Fruit fly (Drosophila melanogaster) whole organism, embryonic: ENCODE results near the gene Ufsp2.

Experiments used
- Ada2b ChIP-seq: fragments of 200-800 bp; sonication (Bioruptor generic); IDR thresholded peaks from 2 replicates; pipeline ENCODE4 v1.3.6; 2022; ENCODE audit warnings: missing biosample characterization, missing genetic modification characterization
- Asciz ChIP-seq: fragments of 200-800 bp; sonication (Bioruptor generic); optimal IDR thresholded peaks from 2 replicates; lab custom pipeline; 2017; ENCODE audit warnings: missing biosample characterization, mild to moderate bottlenecking, missing genetic modification characterization, missing genetic modification reagents
- Bteb2 ChIP-seq: fragments of 200-800 bp; sonication (Bioruptor generic); optimal IDR thresholded peaks from 2 replicates; lab custom pipeline; 2016; ENCODE audit warnings: missing biosample characterization, missing genetic modification characterization
- CG10274 ChIP-seq: fragments of 200-800 bp; sonication (Bioruptor generic); optimal IDR thresholded peaks from 3 replicates; lab custom pipeline; 2017; ENCODE audit warnings: missing biosample characterization, mild to moderate bottlenecking, missing genetic modification characterization
- CG10462 ChIP-seq: fragments of 200-800 bp; sonication (Bioruptor generic); optimal IDR thresholded peaks from 2 replicates; lab custom pipeline; 2016; ENCODE audit warnings: missing biosample characterization, missing genetic modification characterization
- CG11504 ChIP-seq: fragments of 200-800 bp; sonication (Bioruptor generic); optimal IDR thresholded peaks from 3 replicates; lab custom pipeline; 2019; ENCODE audit warnings: missing biosample characterization, mild to moderate bottlenecking, missing genetic modification characterization, moderate library complexity
- CG12104 ChIP-seq: fragments of 200-800 bp; sonication (Bioruptor generic); optimal IDR thresholded peaks from 3 replicates; lab custom pipeline; 2016; ENCODE audit warnings: missing biosample characterization, missing genetic modification characterization
- CG14965 ChIP-seq: fragments of 200-800 bp; sonication (Bioruptor generic); optimal IDR thresholded peaks from 2 replicates; lab custom pipeline; 2016; ENCODE audit warnings: missing biosample characterization, missing genetic modification characterization, borderline replicate concordance
- CG15696 ChIP-seq: fragments of 200-800 bp; sonication (Bioruptor generic); optimal IDR thresholded peaks from 2 replicates; lab custom pipeline; 2019; ENCODE audit warnings: missing biosample characterization, mild to moderate bottlenecking, missing genetic modification characterization, moderate library complexity
- CG17568 ChIP-seq: fragments of 200-800 bp; sonication (Bioruptor generic); optimal IDR thresholded peaks from 2 replicates; lab custom pipeline; 2018; ENCODE audit warnings: missing biosample characterization, mild to moderate bottlenecking, missing genetic modification characterization, moderate library complexity
- CG1792 ChIP-seq: fragments of 200-800 bp; sonication (Bioruptor generic); optimal IDR thresholded peaks from 2 replicates; lab custom pipeline; 2016; ENCODE audit warnings: missing biosample characterization, missing genetic modification characterization
- CG2199 ChIP-seq: fragments of 200-800 bp; sonication (Bioruptor generic); IDR thresholded peaks from 3 replicates; pipeline ENCODE4 v1.3.6; 2022; ENCODE audit warnings: missing biosample characterization, missing genetic modification characterization
- CG2875 ChIP-seq: fragments of 200-800 bp; sonication (Bioruptor generic); optimal IDR thresholded peaks from 2 replicates; lab custom pipeline; 2017; ENCODE audit warnings: missing biosample characterization, mild to moderate bottlenecking, missing genetic modification characterization, missing genetic modification reagents
- CG3847 ChIP-seq: fragments of 200-800 bp; sonication (Bioruptor generic); IDR thresholded peaks from 2 replicates; pipeline ENCODE4 v1.3.6; 2022; ENCODE audit warnings: missing biosample characterization, missing genetic modification characterization
- CG4730 ChIP-seq: fragments of 200-800 bp; sonication (Bioruptor generic); IDR thresholded peaks from 2 replicates; pipeline ENCODE4 v1.3.6; 2022; ENCODE audit warnings: missing biosample characterization, missing genetic modification characterization
- CG6689 ChIP-seq: fragments of 200-800 bp; sonication (Bioruptor generic); IDR thresholded peaks from 2 replicates; pipeline ENCODE4 v1.3.6; 2022; ENCODE audit warnings: missing biosample characterization, missing genetic modification characterization
- CG6791 ChIP-seq: fragments of 200-800 bp; sonication (Bioruptor generic); IDR thresholded peaks from 3 replicates; pipeline ENCODE4 v1.3.6; 2022; ENCODE audit warnings: missing biosample characterization, missing genetic modification characterization; ENCODE audit not compliant: partially characterized antibody
- CG7372 ChIP-seq: fragments of 200-800 bp; sonication (Bioruptor generic); IDR thresholded peaks from 2 replicates; pipeline ENCODE4 v1.3.6; 2022; ENCODE audit warnings: missing biosample characterization, missing genetic modification characterization
- CG7786 ChIP-seq: fragments of 200-800 bp; sonication (Bioruptor generic); optimal IDR thresholded peaks from 2 replicates; lab custom pipeline; 2016; ENCODE audit warnings: missing biosample characterization, missing genetic modification characterization
- CG7963 ChIP-seq: fragments of 200-800 bp; sonication (Bioruptor generic); IDR thresholded peaks from 3 replicates; pipeline ENCODE4 v1.3.6; 2022; ENCODE audit warnings: missing biosample characterization, missing genetic modification characterization; ENCODE audit not compliant: partially characterized antibody
- CG9797 ChIP-seq: fragments of 200-800 bp; sonication (Bioruptor generic); optimal IDR thresholded peaks from 3 replicates; lab custom pipeline; 2018; ENCODE audit warnings: missing biosample characterization, mild to moderate bottlenecking, missing genetic modification characterization
- GATAe ChIP-seq: fragments of 200-800 bp; sonication (Bioruptor generic); conservative IDR thresholded peaks from 2 replicates; pipeline ENCODE4 v1.3.6; 2022; ENCODE audit warnings: missing biosample characterization, missing genetic modification characterization
- Hand ChIP-seq: fragments of 200-800 bp; sonication (Bioruptor generic); optimal IDR thresholded peaks from 2 replicates; lab custom pipeline; 2017; ENCODE audit warnings: mild to moderate bottlenecking, missing biosample characterization, missing genetic modification reagents, missing genetic modification characterization
- MESR4 ChIP-seq: fragments of 200-800 bp; sonication (Bioruptor generic); optimal IDR thresholded peaks from 2 replicates; lab custom pipeline; 2018; ENCODE audit warnings: missing biosample characterization, mild to moderate bottlenecking, missing genetic modification characterization, moderate library complexity
- Mrtf ChIP-seq: fragments of 200-800 bp; sonication (Bioruptor generic); IDR thresholded peaks from 3 replicates; pipeline ENCODE4 v1.3.6; 2022; ENCODE audit warnings: missing biosample characterization, missing genetic modification characterization
- Nf-YC ChIP-seq: fragments of 200-800 bp; optimal IDR thresholded peaks from 3 replicates; lab custom pipeline; 2019; ENCODE audit warnings: missing biosample characterization, mild to moderate bottlenecking, missing genetic modification characterization, moderate library complexity
- Opbp ChIP-seq: fragments of 200-800 bp; sonication (Bioruptor generic); IDR thresholded peaks from 3 replicates; pipeline ENCODE4 v1.3.6; 2022; ENCODE audit warnings: missing biosample characterization, missing genetic modification characterization; ENCODE audit not compliant: partially characterized antibody
- Ptx1 ChIP-seq: fragments of 200-800 bp; sonication (Bioruptor generic); IDR thresholded peaks from 2 replicates; pipeline ENCODE4 v1.3.6; 2022; ENCODE audit warnings: missing biosample characterization, missing genetic modification characterization
- Rx ChIP-seq: fragments of 200-800 bp; sonication (Bioruptor generic); IDR thresholded peaks from 2 replicates; pipeline ENCODE4 v1.3.6; 2022; ENCODE audit warnings: missing biosample characterization, missing genetic modification characterization
- Usf ChIP-seq: fragments of 200-800 bp; sonication (Bioruptor generic); optimal IDR thresholded peaks from 2 replicates; lab custom pipeline; 2017; ENCODE audit warnings: missing genotype, missing biosample characterization, missing genetic modification characterization
- aop ChIP-seq: fragments of 200-800 bp; sonication (Bioruptor generic); IDR thresholded peaks from 2 replicates; pipeline ENCODE4 v1.3.6; 2022; ENCODE audit warnings: missing biosample characterization, missing genetic modification characterization
- bcd ChIP-seq: fragments of 200-800 bp; sonication (Bioruptor generic); optimal IDR thresholded peaks from 2 replicates; lab custom pipeline; 2017; ENCODE audit warnings: missing biosample characterization, mild to moderate bottlenecking, missing genetic modification characterization
- btn ChIP-seq: fragments of 200-800 bp; sonication (Bioruptor generic); optimal IDR thresholded peaks from 2 replicates; lab custom pipeline; 2016; ENCODE audit warnings: missing biosample characterization, missing genetic modification characterization
- crc ChIP-seq: fragments of 200-800 bp; sonication (Bioruptor generic); optimal IDR thresholded peaks from 2 replicates; lab custom pipeline; 2016; ENCODE audit warnings: missing biosample characterization, missing genetic modification characterization
- dan ChIP-seq: fragments of 200-800 bp; sonication (Bioruptor generic); IDR thresholded peaks from 2 replicates; pipeline ENCODE4 v1.3.6; 2022; ENCODE audit warnings: missing biosample characterization, missing genetic modification characterization
- fd3F ChIP-seq: fragments of 200-800 bp; sonication (Bioruptor generic); optimal IDR thresholded peaks from 2 replicates; lab custom pipeline; 2018; ENCODE audit warnings: missing biosample characterization, mild to moderate bottlenecking, missing genetic modification characterization, moderate library complexity
- grn ChIP-seq: fragments of 200-800 bp; sonication (Bioruptor generic); optimal IDR thresholded peaks from 3 replicates; lab custom pipeline; 2017; ENCODE audit warnings: missing biosample characterization, missing genetic modification characterization
- klu ChIP-seq: fragments of 200-800 bp; sonication (Bioruptor generic); IDR thresholded peaks from 2 replicates; pipeline ENCODE4 v1.3.6; 2022; ENCODE audit warnings: missing biosample characterization, missing genetic modification characterization
- lov ChIP-seq, 2 experiments: fragments of 200-800 bp in 1 of 2; fragments of >200 bp in 1 of 2; sonication (Bioruptor generic) in 1 of 2; IDR thresholded peaks in 1 of 2; optimal IDR thresholded peaks in 1 of 2; 2 replicates in 1 of 2; 3 replicates in 1 of 2; pipeline versions ENCODE4 v1.3.6 to Lab custom; 2017 to 2022; ENCODE audit warnings: missing biosample characterization in 1 of 2, missing genetic modification characterization in 1 of 2
- nmo ChIP-seq: fragments of 200-800 bp; sonication (Bioruptor generic); optimal IDR thresholded peaks from 2 replicates; lab custom pipeline; 2018; ENCODE audit warnings: missing biosample characterization, mild to moderate bottlenecking, missing genetic modification characterization, moderate library complexity
- prd ChIP-seq, 3 experiments: fragments of >200 bp in 2 of 3; fragments of 200-800 bp in 1 of 3; sonication (Bioruptor generic) in 1 of 3; optimal IDR thresholded peaks in 2 of 3; IDR thresholded peaks in 1 of 3; 2 replicates in 2 of 3; 3 replicates in 1 of 3; pipeline versions ENCODE4 v1.3.6 to Lab custom; 2017 to 2022; ENCODE audit warnings: missing biosample characterization in 1 of 3, missing genetic modification characterization in 1 of 3
- salm ChIP-seq: fragments of 200-800 bp; sonication (Bioruptor generic); optimal IDR thresholded peaks from 2 replicates; lab custom pipeline; 2018; ENCODE audit warnings: missing biosample characterization, mild to moderate bottlenecking, missing genetic modification characterization
- sc ChIP-seq, 3 experiments: fragments of >200 bp in 2 of 3; fragments of 200-800 bp in 1 of 3; sonication (Bioruptor generic) in 1 of 3; optimal IDR thresholded peaks; 2 replicates in 2 of 3; 3 replicates in 1 of 3; lab custom pipeline; 2017; ENCODE audit warnings: mild to moderate bottlenecking in 1 of 3, missing biosample characterization in 1 of 3, missing genetic modification characterization in 1 of 3, missing genetic modification reagents in 1 of 3
- scrt ChIP-seq: fragments of 200-800 bp; sonication (Bioruptor generic); optimal IDR thresholded peaks from 2 replicates; lab custom pipeline; 2018; ENCODE audit warnings: missing biosample characterization, mild to moderate bottlenecking, missing genetic modification characterization, moderate library complexity
- sima ChIP-seq: fragments of 200-800 bp; sonication (Bioruptor generic); optimal IDR thresholded peaks from 2 replicates; lab custom pipeline; 2016; ENCODE audit warnings: missing biosample characterization, missing genetic modification characterization
- sna ChIP-seq: fragments of 200-800 bp; sonication (Bioruptor generic); IDR thresholded peaks from 2 replicates; pipeline ENCODE4 v1.3.6; 2022; ENCODE audit warnings: missing biosample characterization, missing genetic modification characterization; ENCODE audit not compliant: partially characterized antibody
- sr ChIP-seq: fragments of 200-800 bp; sonication (Bioruptor generic); IDR thresholded peaks from 3 replicates; pipeline ENCODE4 v1.3.6; 2022; ENCODE audit warnings: missing biosample characterization, missing genetic modification characterization
- sug ChIP-seq: fragments of 200-800 bp; optimal IDR thresholded peaks from 2 replicates; lab custom pipeline; 2019; ENCODE audit warnings: missing biosample characterization, mild to moderate bottlenecking, missing genetic modification characterization, moderate library complexity
- toy ChIP-seq: fragments of 200-800 bp; sonication (Bioruptor generic); IDR thresholded peaks from 2 replicates; pipeline ENCODE4 v1.3.6; 2022; ENCODE audit warnings: missing biosample characterization, missing genetic modification characterization
- usp ChIP-seq: fragments of >200 bp; optimal IDR thresholded peaks from 2 replicates; lab custom pipeline; 2017; ENCODE audit warnings: missing biosample characterization, missing genetic modification characterization
- yki ChIP-seq: fragments of >200 bp; optimal IDR thresholded peaks from 3 replicates; lab custom pipeline; 2018

Gene Ufsp2

DNA sequence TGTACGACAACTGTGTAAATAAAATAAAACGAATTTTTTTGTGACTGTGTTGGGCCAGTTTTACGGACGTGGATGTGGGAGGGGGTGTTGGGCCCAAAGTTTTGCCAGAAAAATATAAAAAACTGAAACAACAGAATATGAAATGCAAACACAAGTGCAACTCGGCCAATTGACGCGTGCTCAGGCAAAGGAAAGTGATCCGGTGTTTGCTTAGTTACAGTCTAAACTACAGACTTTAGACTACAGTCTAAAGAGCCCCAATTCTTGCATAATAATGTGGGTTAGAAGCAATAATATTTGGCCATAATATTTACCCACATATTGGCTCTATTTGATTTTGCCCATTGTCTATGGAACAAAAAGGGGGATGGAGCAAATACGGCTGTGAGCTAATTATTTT lies 27.5 kb upstream of the Ufsp2 start (continued):
- TF ChIP-seq salm (tag; lab: Kevin White, UChicago) (no peak), CG7786 (GFP tag; lab: Kevin White, UChicago) (no peak), klu (GFP tag; lab: Robert Waterston, UW) (no peak), Ptx1 (GFP tag; lab: Robert Waterston, UW) (no peak), Mrtf (GFP tag; lab: Robert Waterston, UW) (no peak), MESR4 (GFP tag; lab: Kevin White, UChicago) (no peak), CG1792 (GFP tag; lab: Kevin White, UChicago) (no peak), CG4730 (GFP tag; lab: Robert Waterston, UW) (no peak), sna (GFP tag; lab: Robert Waterston, UW) (no peak), nmo (GFP tag; lab: Kevin White, UChicago) (no peak), toy (no peak), yki (lab: Kevin White, UChicago) (no peak), CG3847 (GFP tag; lab: Robert Waterston, UW) (no peak), CG10462 (GFP tag; lab: Kevin White, UChicago) (no peak), Ada2b (GFP tag; lab: Robert Waterston, UW) (no peak), CG2199 (GFP tag; lab: Robert Waterston, UW) (no peak), sr (GFP tag; lab: Robert Waterston, UW) (no peak), fd3F (GFP tag; lab: Kevin White, UChicago) (peak; percentile 45), aop (no peak), CG12104 (GFP tag; lab: Kevin White, UChicago) (peak; percentile 10), CG15696 (tag; lab: Kevin White, UChicago) (no peak), Hand (GFP tag; lab: Kevin White, UChicago) (peak; percentile 42), Usf (GFP tag; lab: Kevin White, UChicago) (no peak), usp (no peak), sug (tag; lab: Kevin White, UChicago) (no peak), bcd (GFP tag; lab: Kevin White, UChicago) (no peak), Opbp (GFP tag; lab: Robert Waterston, UW) (no peak), GATAe (GFP tag; lab: Robert Waterston, UW) (no peak), CG17568 (GFP tag; lab: Kevin White, UChicago) (peak; percentile 54), Bteb2 (GFP tag; lab: Kevin White, UChicago) (no peak), lov (optimal IDR thresholded peaks at IDR 0.05; lab: Kevin White, UChicago) (no peak), lov (GFP tag; IDR thresholded peaks at IDR 0.05; lab: Robert Waterston, UW) (no peak), Nf-YC (tag; lab: Kevin White, UChicago) (no peak), scrt (GFP tag; lab: Kevin White, UChicago) (no peak), CG6791 (GFP tag; lab: Robert Waterston, UW) (no peak), CG10274 (GFP tag; lab: Kevin White, UChicago) (no peak), prd (optimal IDR thresholded peaks at IDR 0.05; lab: Kevin White, UChicago) (no peak), prd (GFP tag; IDR thresholded peaks at IDR 0.05; lab: Robert Waterston, UW) (no peak), CG9797 (no peak), dan (GFP tag; lab: Robert Waterston, UW) (no peak), grn (GFP tag; lab: Kevin White, UChicago) (no peak), CG2875 (GFP tag; lab: Kevin White, UChicago) (no peak), CG7372 (GFP tag; lab: Robert Waterston, UW) (no peak), CG14965 (GFP tag; lab: Kevin White, UChicago) (no peak), btn (GFP tag; lab: Kevin White, UChicago) (no peak), sc (optimal IDR thresholded peaks at IDR 0.05; lab: Kevin White, UChicago) (no peak), sc (GFP tag; optimal IDR thresholded peaks at IDR 0.05; lab: Kevin White, UChicago) (no peak), CG7963 (GFP tag; lab: Robert Waterston, UW) (no peak), crc (GFP tag; lab: Kevin White, UChicago) (no peak), CG11504 (tag; lab: Kevin White, UChicago) (no peak), Rx (GFP tag; lab: Robert Waterston, UW) (no peak), sima (GFP tag; lab: Kevin White, UChicago) (no peak), CG6689 (GFP tag; lab: Robert Waterston, UW) (no peak), Asciz (GFP tag; lab: Kevin White, UChicago) (peak; percentile 28)
